Worm (Caenorhabditis elegans): ENCODE results near the gene F13B6.3.

F13B6.3 gene

DNA sequence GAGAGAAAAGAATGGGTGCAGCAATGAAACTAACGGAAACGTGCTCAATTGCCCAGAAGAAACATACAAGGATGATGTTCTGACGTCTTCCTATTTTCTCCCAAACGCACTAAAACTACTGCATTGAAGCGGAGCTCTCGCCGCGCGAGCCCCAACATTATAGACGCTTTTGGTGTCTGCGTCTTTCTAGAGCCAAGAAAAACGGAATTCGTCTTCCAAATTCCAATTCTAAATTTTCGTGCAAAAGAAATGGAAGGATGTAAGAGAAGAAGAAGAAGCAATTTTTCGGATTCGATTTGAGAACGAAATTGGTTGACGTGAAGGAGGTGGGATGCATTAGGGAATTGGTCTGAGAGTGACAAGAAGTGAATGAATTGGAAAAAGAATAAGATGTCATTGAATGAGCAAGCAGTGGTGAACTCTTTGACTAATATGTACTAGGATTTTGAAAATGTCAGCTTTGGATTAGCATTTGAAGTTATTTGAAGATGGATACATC is 12.0 kb downstream of the F13B6.3 start:
- TF ChIP-seq ceh-18 (tag; optimal IDR thresholded peaks at IDR 0.05) (no peak), ceh-14 (tag; optimal IDR thresholded peaks at IDR 0.05) (peak; percentile 21), ceh-31 (tag; optimal IDR thresholded peaks at IDR 0.05) (peak; percentile 32), unc-42 (tag; optimal IDR thresholded peaks at IDR 0.05) (peak; percentile 43)

ce11 chrIV:7451345-7451744 is 14.4 kb downstream of the F13B6.3 start, which contains the start of gene tes-1:
Gene tes-1, minus strand, starts transcription at chrIV:7451445.
- TF ChIP-seq pag-3 (tag; optimal IDR thresholded peaks at IDR 0.05; ENCODE audit: borderline replicate concordance) (no peak), ceh-48 (tag; optimal IDR thresholded peaks at IDR 0.05) (no peak), hlh-15 (tag; optimal IDR thresholded peaks at IDR 0.05) (no peak), odd-2 (tag; optimal IDR thresholded peaks at IDR 0.05) (no peak), F13H6.1 (tag; optimal IDR thresholded peaks at IDR 0.05) (no peak), unc-3 (GFP tag; conservative IDR thresholded peaks at IDR 0.05) (no peak), unc-3 (tag; optimal IDR thresholded peaks at IDR 0.05) (no peak), ceh-9 (tag; optimal IDR thresholded peaks at IDR 0.05) (no peak), T23F11.4 (GFP tag; optimal IDR thresholded peaks at IDR 0.05) (no peak), ceh-45 (GFP tag; IDR thresholded peaks at IDR 0.05) (no peak), ceh-14 (tag; optimal IDR thresholded peaks at IDR 0.05) (no peak), npax-4 (tag; optimal IDR thresholded peaks at IDR 0.05) (no peak), unc-42 (tag; optimal IDR thresholded peaks at IDR 0.05) (no peak), lin-11 (tag; optimal IDR thresholded peaks at IDR 0.05) (no peak), ceh-31 (tag; optimal IDR thresholded peaks at IDR 0.05) (no peak)

DNA sequence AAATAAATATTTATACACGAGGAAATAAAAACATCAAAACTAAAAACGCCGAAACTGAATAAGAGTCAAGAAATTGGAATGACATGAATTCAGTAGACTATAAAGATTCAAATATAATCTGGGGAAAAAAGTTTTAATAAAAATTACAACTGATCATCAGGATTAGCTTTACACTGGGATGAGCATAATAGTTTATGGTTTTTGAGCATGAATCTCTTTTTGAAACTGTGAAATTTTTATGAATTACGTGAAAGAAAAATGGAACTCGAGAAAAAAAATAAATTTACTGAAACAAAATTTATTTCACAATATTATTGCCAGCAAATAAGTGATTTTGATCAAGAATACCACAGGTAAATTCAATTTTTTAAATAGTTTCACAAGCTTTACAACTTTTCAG is 18.2 kb downstream of the F13B6.3 start, which contains the start of gene B0496.2:
Gene B0496.2 (plus strand): TSS at position 301 of the 400 bp plus-strand sequence.
- no peak for TF ChIP-seq ref-2 (tag; optimal IDR thresholded peaks at IDR 0.05)
- no peak for TF ChIP-seq odd-2 (tag; optimal IDR thresholded peaks at IDR 0.05)
- TF ChIP-seq K02D7.2 (tag; optimal IDR thresholded peaks at IDR 0.05), result no peak

ce11 chrIV:7445995-7446394 is 19.8 kb downstream of the F13B6.3 start, which contains the start of gene B0496.1:
Gene B0496.1, plus strand, starts transcription at chrIV:7446295.
- TF ChIP-seq unc-55 (GFP tag; optimal IDR thresholded peaks at IDR 0.05) (no peak), syd-9 (tag; optimal IDR thresholded peaks at IDR 0.05) (no peak), elt-4 (tag; optimal IDR thresholded peaks at IDR 0.05) (no peak), odd-2 (tag; optimal IDR thresholded peaks at IDR 0.05) (no peak), Y22D7AL.16 (tag; optimal IDR thresholded peaks at IDR 0.05) (no peak)

- TF ChIP-seq pros-1 (tag; optimal IDR thresholded peaks at IDR 0.05), result no peak
- no peak for TF ChIP-seq unc-55 (GFP tag; optimal IDR thresholded peaks at IDR 0.05)
- TF ChIP-seq zip-5 (tag; optimal IDR thresholded peaks at IDR 0.05), result no peak
Measured at ce11 chrIV:7445236-7445635, 20.5 kb downstream of the F13B6.3 start, which contains the start of gene valv-1. Gene valv-1, minus strand, starts transcription at chrIV:7445336.

DNA sequence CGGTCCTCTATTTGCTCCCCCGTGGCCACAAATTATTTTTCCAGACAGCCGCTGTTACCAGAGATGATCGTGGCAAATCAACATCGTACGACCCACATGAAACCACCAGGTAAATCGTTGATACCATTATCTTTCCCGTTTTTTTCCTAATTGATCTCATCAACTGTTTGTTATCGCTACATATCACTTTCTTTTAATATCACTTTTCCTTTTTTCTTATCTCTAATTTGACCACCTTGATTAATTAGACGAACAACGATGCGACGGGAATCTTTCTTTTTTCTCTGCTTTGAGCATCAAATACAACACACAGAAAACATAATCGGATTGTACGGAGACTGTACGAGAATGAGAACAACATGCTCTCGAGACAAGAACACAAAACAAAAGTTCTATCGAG is 25.5 kb downstream of the F13B6.3 start:
- TF ChIP-seq lim-6 (tag; optimal IDR thresholded peaks at IDR 0.05) (no peak), Y22D7AL.16 (tag; optimal IDR thresholded peaks at IDR 0.05) (no peak), elt-2 (tag; optimal IDR thresholded peaks at IDR 0.05) (peak; percentile 86)

ce11 chrIV:7439377-7439776 is 26.4 kb downstream of the F13B6.3 start:
- TF ChIP-seq pqm-1 (tag; optimal IDR thresholded peaks at IDR 0.05) (no peak), dve-1 (tag; optimal IDR thresholded peaks at IDR 0.05) (no peak), ets-4 (tag; optimal IDR thresholded peaks at IDR 0.05) (no peak), ceh-2 (tag; optimal IDR thresholded peaks at IDR 0.05) (no peak), F13H6.1 (tag; optimal IDR thresholded peaks at IDR 0.05) (no peak), ztf-16 (tag; optimal IDR thresholded peaks at IDR 0.05) (no peak), fax-1 (tag; optimal IDR thresholded peaks at IDR 0.05) (no peak), lin-11 (tag; optimal IDR thresholded peaks at IDR 0.05) (no peak), K09A11.1 (tag; optimal IDR thresholded peaks at IDR 0.05; ENCODE audit: insufficient read depth) (no peak)
